Worm (Caenorhabditis elegans): ENCODE results near the gene nhr-34.

nhr-34 gene

DNA sequence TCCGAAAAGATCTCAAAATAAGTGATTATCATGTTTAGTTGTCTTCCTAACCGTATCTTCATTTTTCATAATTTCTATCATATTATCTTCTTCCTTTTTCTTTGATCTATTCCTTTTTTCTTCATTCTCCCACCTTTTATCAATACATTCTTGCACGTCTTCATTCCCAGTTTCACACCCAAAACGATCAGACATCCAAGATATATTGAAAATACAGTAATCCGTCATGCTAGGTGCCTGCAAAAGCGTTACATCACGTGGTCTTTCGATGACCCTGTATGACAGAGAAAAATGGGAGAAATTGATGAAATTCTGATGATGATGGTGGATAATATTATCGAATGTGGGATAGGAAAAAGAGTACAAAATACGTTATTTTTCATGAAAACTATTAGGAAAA is 3.0 kb downstream of the nhr-34 start (continued):
- TF ChIP-seq aly-2 (tag; optimal IDR thresholded peaks at IDR 0.05), result no peak
- TF ChIP-seq zag-1 (tag; optimal IDR thresholded peaks at IDR 0.05), result no peak
- TF ChIP-seq efl-1 (optimal IDR thresholded peaks at IDR 0.05), result no peak
- no peak for TF ChIP-seq efl-1 (GFP tag; optimal IDR thresholded peaks at IDR 0.05 in 1 of 2)
- no peak for TF ChIP-seq snpc-4 (tag; optimal IDR thresholded peaks at IDR 0.05)
- TF ChIP-seq swsn-7 (tag; optimal IDR thresholded peaks at IDR 0.05), result no peak
- TF ChIP-seq dpl-1 (GFP tag; optimal IDR thresholded peaks at IDR 0.05), result peak in 1 of 3 experiments; percentile 21
- no peak for TF ChIP-seq sox-4 (tag; optimal IDR thresholded peaks at IDR 0.05)
- TF ChIP-seq nhr-90 (tag; optimal IDR thresholded peaks at IDR 0.05; ENCODE audit: poor library complexity), result peak; percentile 77
- TF ChIP-seq nhr-71 (tag; optimal IDR thresholded peaks at IDR 0.05), result peak; percentile 83
- no peak for TF ChIP-seq jun-1 (tag; optimal IDR thresholded peaks at IDR 0.05)
- TF ChIP-seq nhr-76 (tag; optimal IDR thresholded peaks at IDR 0.05), result no peak
- peak; percentile 69 to 82 for TF ChIP-seq lsy-2 (tag; optimal IDR thresholded peaks at IDR 0.05)
- peak; percentile 96 for TF ChIP-seq nhr-85 (tag)
- no peak for TF ChIP-seq ets-5 (GFP tag; IDR thresholded peaks at IDR 0.05)
- TF ChIP-seq lin-13 (GFP tag; optimal IDR thresholded peaks at IDR 0.05), result no peak
- TF ChIP-seq pag-3 (tag; optimal IDR thresholded peaks at IDR 0.05; ENCODE audit: borderline replicate concordance, insufficient read depth), result no peak
- TF ChIP-seq nhr-47 (tag; optimal IDR thresholded peaks at IDR 0.05), result peak; percentile 52
- TF ChIP-seq hlh-17 (GFP tag; optimal IDR thresholded peaks at IDR 0.05; ENCODE audit: borderline replicate concordance), result no peak
- peak; percentile 90 for TF ChIP-seq blmp-1 (tag; optimal IDR thresholded peaks at IDR 0.05)
- no peak for TF ChIP-seq fkh-4 (tag; optimal IDR thresholded peaks at IDR 0.05; ENCODE audit: borderline replicate concordance)
- no peak for TF ChIP-seq sup-37 (GFP tag; optimal IDR thresholded peaks at IDR 0.05)
- TF ChIP-seq lir-3 (tag; optimal IDR thresholded peaks at IDR 0.05; ENCODE audit: poor library complexity), result no peak
- TF ChIP-seq C34B4.2 (tag; optimal IDR thresholded peaks at IDR 0.05), result no peak
- TF ChIP-seq ceh-63 (GFP tag; optimal IDR thresholded peaks at IDR 0.05), result no peak
- TF ChIP-seq nhr-84 (tag; optimal IDR thresholded peaks at IDR 0.05), result no peak
- TF ChIP-seq ceh-90 (tag; optimal IDR thresholded peaks at IDR 0.05), result no peak
- no peak for TF ChIP-seq egl-13 (tag; optimal IDR thresholded peaks at IDR 0.05)
- peak; percentile 73 for TF ChIP-seq lin-14 (GFP tag; optimal IDR thresholded peaks at IDR 0.05)
- TF ChIP-seq nhr-12 (tag; optimal IDR thresholded peaks at IDR 0.05), result no peak
- no peak for TF ChIP-seq alr-1 (tag; optimal IDR thresholded peaks at IDR 0.05; ENCODE audit: borderline replicate concordance)
- TF ChIP-seq fos-1 (tag; optimal IDR thresholded peaks at IDR 0.05), result no peak
- peak; percentile 35 for TF ChIP-seq tbx-2 (tag; optimal IDR thresholded peaks at IDR 0.05)
- no peak for TF ChIP-seq ama-1 (optimal IDR thresholded peaks at IDR 0.05)
- TF ChIP-seq hlh-4 (tag; optimal IDR thresholded peaks at IDR 0.05), result no peak
- TF ChIP-seq rnt-1 (tag; optimal IDR thresholded peaks at IDR 0.05), result no peak
- TF ChIP-seq F16B12.6 (tag; optimal IDR thresholded peaks at IDR 0.05), result no peak
- TF ChIP-seq nhr-77 (tag; optimal IDR thresholded peaks at IDR 0.05), result no peak
- no peak for TF ChIP-seq dsc-1 (tag; optimal IDR thresholded peaks at IDR 0.05)
- peak in 2 of 6 experiments; percentile 80 for TF ChIP-seq elt-3 (tag; optimal IDR thresholded peaks at IDR 0.05)
- TF ChIP-seq unc-62 (GFP tag; optimal IDR thresholded peaks at IDR 0.05), result no peak
- no peak for TF ChIP-seq vab-15 (tag; optimal IDR thresholded peaks at IDR 0.05)
- peak in 1 of 2 experiments; percentile 63 for TF ChIP-seq lin-35 (GFP tag; optimal IDR thresholded peaks at IDR 0.05)
- TF ChIP-seq pax-3 (tag; optimal IDR thresholded peaks at IDR 0.05), result no peak
- TF ChIP-seq xbp-1 (tag; optimal IDR thresholded peaks at IDR 0.05), result peak; percentile 3
- TF ChIP-seq nhr-237 (tag; optimal IDR thresholded peaks at IDR 0.05), result no peak
- TF ChIP-seq mef-2 (tag; optimal IDR thresholded peaks at IDR 0.05), result no peak
- no peak for TF ChIP-seq tlp-1 (tag; optimal IDR thresholded peaks at IDR 0.05)
- no peak for TF ChIP-seq C04F5.9 (tag; optimal IDR thresholded peaks at IDR 0.05)
- TF ChIP-seq ztf-4 (tag; optimal IDR thresholded peaks at IDR 0.05), result peak; percentile 18
- TF ChIP-seq unc-130 (tag; optimal IDR thresholded peaks at IDR 0.05), result no peak
- no peak for TF ChIP-seq nhr-11 (tag; optimal IDR thresholded peaks at IDR 0.05)
- no peak for TF ChIP-seq ztf-11 (tag; optimal IDR thresholded peaks at IDR 0.05)
- TF ChIP-seq isw-1 (GFP tag; IDR thresholded peaks at IDR 0.05), result no peak
